Worm (Caenorhabditis elegans) whole organism, L4/young adult: ENCODE results near the gene str-177.

Experiments
- W03F9.2 ChIP-seq: fragments of 150-350 bp; optimal IDR thresholded peaks from 2 replicates; lab custom pipeline; 2014; ENCODE audit warnings: missing biosample characterization, missing genetic modification characterization
- dao-5 ChIP-seq: sonication (generic microtip); optimal IDR thresholded peaks from 2 replicates; lab custom pipeline; 2016; ENCODE audit warnings: missing genotype, missing genetic modification characterization, moderate library complexity, missing compliant biosample characterization
- him-1 ChIP-seq: sonication (generic microtip); optimal IDR thresholded peaks from 2 replicates; lab custom pipeline; 2016; ENCODE audit warnings: missing genotype, missing genetic modification reagents, missing genetic modification characterization, missing compliant biosample characterization

DNA sequence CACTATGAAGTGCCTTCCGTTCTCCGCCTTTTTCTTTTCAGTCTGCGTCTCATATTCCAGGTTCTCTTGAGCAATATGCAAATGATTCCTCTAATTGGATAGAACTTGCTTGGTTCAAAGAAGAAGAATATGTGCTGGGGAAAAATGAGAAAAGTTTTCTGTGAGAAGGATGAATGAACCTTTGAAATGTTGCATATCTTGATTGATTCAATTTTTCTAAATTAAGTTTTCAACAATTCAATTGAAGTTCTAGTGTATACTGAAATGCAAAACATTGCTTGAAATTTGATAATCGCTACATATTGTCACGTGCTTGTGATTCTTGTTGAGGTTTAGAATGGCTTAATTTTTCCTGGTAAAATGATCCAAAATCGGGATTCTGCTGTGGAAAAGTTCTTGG, 41.2 kb downstream of the str-177 start:
- TF ChIP-seq W03F9.2 (tag; lab: Kevin White, UChicago) (no peak), him-1 (tag; lab: Kevin White, UChicago) (no peak), dao-5 (tag; lab: Kevin White, UChicago) (no peak)
